Worm (Caenorhabditis elegans): ENCODE results near the gene clc-5.

DNA sequence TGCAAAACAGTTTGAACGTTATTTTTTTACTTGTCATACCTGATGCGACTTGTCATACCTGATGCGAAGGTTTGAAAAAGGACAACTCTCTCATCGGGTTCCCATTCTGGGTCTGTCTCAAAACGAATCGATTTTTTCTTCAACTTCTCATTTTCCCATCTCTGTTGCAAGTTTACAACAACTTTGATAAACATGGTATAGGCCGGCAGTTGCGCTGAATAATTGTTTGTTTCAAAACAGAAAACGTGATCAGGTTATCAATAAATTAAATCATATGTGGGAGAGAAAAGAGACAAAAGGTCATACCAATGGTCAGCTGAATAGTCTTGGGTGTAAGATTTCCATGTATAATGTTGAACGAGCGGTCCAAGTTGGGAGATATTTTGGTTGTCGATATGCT is 3.5 kb downstream of the clc-5 start:
- TF ChIP-seq him-1 (tag; optimal IDR thresholded peaks at IDR 0.05) (no peak), W03F9.2 (tag; optimal IDR thresholded peaks at IDR 0.05) (no peak)
